Worm (Caenorhabditis elegans): ENCODE data around the gene osgn-1.

DNA sequence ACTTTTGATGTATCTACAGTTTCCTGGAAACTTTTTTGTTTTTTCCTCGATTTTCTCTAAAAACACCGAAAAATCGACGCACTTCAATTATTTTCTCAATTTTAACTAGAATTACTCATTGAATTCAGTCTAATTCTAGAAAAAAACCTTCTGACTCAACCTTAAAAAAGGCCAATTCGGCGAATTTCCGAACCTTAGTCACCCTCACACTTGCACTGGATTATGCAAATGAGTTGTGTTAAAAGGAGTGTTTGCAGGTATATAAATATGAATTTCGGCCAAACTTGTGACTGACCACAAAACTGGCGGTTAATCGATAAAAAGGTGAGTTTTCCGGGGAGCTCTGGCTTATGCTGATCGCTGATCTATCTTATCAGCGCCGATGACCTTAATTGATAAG lies 39.3 kb downstream of the osgn-1 start, which contains the start of gene ttr-20:
- TF ChIP-seq tab-1 (GFP tag; IDR thresholded peaks at IDR 0.05) (no peak), ref-1 (GFP tag; conservative IDR thresholded peaks at IDR 0.05) (no peak), med-1 (GFP tag; optimal IDR thresholded peaks at IDR 0.05; ENCODE audit: insufficient read depth) (no peak), klf-2 (GFP tag; conservative IDR thresholded peaks at IDR 0.05) (no peak), T22C8.4 (GFP tag; IDR thresholded peaks at IDR 0.05) (no peak), ztf-29 (GFP tag; IDR thresholded peaks at IDR 0.05) (no peak), flt-1 (GFP tag; IDR thresholded peaks at IDR 0.05) (no peak), cog-1 (tag; optimal IDR thresholded peaks at IDR 0.05) (no peak), ztf-23 (GFP tag; IDR thresholded peaks at IDR 0.05) (no peak)

Data from whole organism, midembryonic.